Fruit fly (Drosophila melanogaster): Measurements from ENCODE around the gene trio.
A peak's percentile ranks its signal among the peaks of the same experiment; 100 is the strongest.

The trio gene

DNA sequence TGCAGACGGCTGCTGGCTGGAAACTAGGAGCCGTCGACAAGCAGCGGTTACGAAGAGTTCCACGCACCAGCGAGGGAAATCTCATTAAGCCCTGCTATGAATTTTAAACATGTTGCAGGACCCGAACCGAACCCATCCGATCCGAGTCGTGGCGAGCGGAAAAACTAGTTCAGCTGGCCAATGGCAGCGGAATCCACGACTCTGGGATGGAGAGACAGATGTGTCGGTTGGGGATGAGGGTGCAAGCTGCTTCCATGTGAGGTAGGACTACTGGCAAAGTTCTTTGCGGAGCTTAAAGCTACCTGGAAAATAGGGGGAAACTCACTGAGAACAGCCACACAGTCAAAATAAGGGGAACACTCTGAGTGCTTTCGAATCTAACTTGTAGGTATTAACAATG lies 10.9 kb downstream of the trio start:
- TF ChIP-seq Sox14 (GFP tag; optimal IDR thresholded peaks at IDR 0.05) (no peak), Ets96B (tag; optimal IDR thresholded peaks at IDR 0.05) (no peak), CG8319 (GFP tag; optimal IDR thresholded peaks at IDR 0.05) (no peak), Ets21C (GFP tag; optimal IDR thresholded peaks at IDR 0.05) (no peak), vri (GFP tag; optimal IDR thresholded peaks at IDR 0.05) (no peak), CG6276 (GFP tag; optimal IDR thresholded peaks at IDR 0.05) (no peak), OdsH (GFP tag; optimal IDR thresholded peaks at IDR 0.05) (no peak), Lpt (GFP tag; optimal IDR thresholded peaks at IDR 0.05) (no peak)

DNA sequence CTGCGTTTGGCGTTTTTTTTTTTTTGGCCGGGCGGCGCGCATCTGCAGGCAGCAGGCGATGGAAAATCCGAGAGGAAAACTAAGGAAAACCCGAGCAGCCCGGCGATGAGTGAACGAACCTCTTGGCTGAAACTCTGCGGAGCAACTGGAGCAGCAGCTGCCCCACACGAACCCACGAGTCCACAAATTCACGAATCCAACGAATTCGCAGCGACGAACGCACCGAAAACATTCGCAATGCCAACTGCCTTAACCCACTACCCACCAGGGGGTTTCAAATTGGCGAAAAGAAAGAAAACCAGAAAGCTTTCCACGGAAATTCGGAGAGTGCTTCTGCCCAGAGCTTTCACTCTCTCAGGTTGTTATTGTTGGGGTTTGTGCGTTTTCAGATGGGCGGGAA lies 11.9 kb downstream of the trio start:
- TF ChIP-seq Eip93F (GFP tag; optimal IDR thresholded peaks at IDR 0.05) (peak; percentile 59), eg (GFP tag; IDR thresholded peaks at IDR 0.05) (0 out of 3 replicates have a peak, but pooled peaks have one; percentile 41), Ets21C (GFP tag; optimal IDR thresholded peaks at IDR 0.05) (no peak)

DNA sequence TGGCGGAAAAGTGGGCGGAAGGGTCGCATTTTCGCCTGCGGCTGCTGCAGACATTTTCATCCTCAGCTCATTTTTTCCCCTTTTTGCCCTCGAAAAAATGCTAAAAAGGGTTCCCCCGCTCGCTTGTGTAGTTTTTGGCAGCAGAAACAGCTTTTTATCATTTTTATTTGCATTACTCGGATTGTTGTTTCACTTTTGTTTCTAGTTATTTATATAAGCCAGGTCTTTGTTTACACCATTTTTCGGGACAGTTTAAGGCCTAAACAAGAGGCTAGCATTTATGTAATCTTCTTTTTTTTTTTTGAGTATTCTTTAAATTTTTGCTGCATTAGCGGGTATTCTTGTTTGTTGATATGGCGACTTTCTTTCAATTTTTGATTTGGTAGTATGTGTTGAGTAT lies 12.5 kb downstream of the trio start:
- TF ChIP-seq fd59A (GFP tag; optimal IDR thresholded peaks at IDR 0.05), result no peak
- TF ChIP-seq fkh (GFP tag; optimal IDR thresholded peaks at IDR 0.05), result peak; percentile 10
- no peak for TF ChIP-seq CG10631 (GFP tag; optimal IDR thresholded peaks at IDR 0.05)
- no peak for TF ChIP-seq CG31627 (GFP tag; optimal IDR thresholded peaks at IDR 0.05)

DNA sequence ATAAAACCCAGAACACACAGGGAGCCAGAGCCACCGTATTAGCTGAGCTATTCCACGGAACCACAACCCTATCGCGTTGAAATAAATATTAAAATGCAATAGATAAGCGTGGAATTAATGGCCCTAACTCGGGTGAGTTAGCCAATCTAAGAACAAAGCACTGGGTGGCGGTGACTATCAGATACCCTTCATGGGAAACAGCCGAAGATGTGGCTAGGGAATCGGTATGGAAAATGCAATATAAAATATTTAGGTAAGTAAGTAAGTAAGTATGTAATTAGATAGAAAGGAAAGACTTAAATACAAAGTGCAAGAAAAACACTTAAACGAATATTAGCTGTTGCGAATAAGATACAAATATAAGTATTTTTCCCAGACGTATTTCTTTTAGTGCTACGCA lies 13.0 kb downstream of the trio start:
- TF ChIP-seq Sox102F (GFP tag; optimal IDR thresholded peaks at IDR 0.05) (no peak), salr (GFP tag; optimal IDR thresholded peaks at IDR 0.05) (no peak), CG6276 (GFP tag; optimal IDR thresholded peaks at IDR 0.05) (no peak), CG11762 (GFP tag; optimal IDR thresholded peaks at IDR 0.05; ENCODE audit: insufficient read depth) (no peak), Met (GFP tag; optimal IDR thresholded peaks at IDR 0.05) (no peak), Sox14 (GFP tag; optimal IDR thresholded peaks at IDR 0.05) (no peak), CG16779 (tag; optimal IDR thresholded peaks at IDR 0.05) (no peak), achi (GFP tag; optimal IDR thresholded peaks at IDR 0.05) (no peak), vri (GFP tag; optimal IDR thresholded peaks at IDR 0.05) (no peak), CG6808 (GFP tag; optimal IDR thresholded peaks at IDR 0.05) (no peak), topi (GFP tag; optimal IDR thresholded peaks at IDR 0.05) (no peak), Ets21C (GFP tag; optimal IDR thresholded peaks at IDR 0.05) (no peak), CG31627 (GFP tag; optimal IDR thresholded peaks at IDR 0.05) (no peak), CG8119 (GFP tag; IDR thresholded peaks at IDR 0.05) (no peak)

DNA sequence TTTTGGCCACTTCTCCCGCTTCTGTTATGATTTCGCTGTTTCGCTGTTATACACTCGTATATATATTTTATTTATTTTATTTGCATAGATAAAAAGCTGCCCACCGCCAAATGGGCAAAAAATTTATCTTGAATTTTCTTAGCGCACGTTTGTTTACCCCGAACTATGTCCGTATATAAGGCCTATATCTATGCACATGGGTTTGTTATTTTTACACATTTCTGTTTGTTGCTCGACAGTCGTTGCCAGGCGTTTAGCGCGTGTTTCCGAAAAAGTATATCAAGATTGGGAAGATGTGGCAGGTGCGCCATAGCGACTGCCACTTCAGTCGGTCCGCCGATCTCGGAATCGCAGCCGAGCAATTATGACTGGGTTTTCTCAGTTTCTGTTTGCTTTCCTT lies 14.8 kb downstream of the trio start:
- TF ChIP-seq Lpt (GFP tag; optimal IDR thresholded peaks at IDR 0.05) (no peak), Hr39 (GFP tag; optimal IDR thresholded peaks at IDR 0.05) (no peak), svp (GFP tag) (no peak), CG11294 (GFP tag; IDR thresholded peaks at IDR 0.05) (no peak), OdsH (GFP tag; optimal IDR thresholded peaks at IDR 0.05) (no peak), Eip93F (GFP tag; optimal IDR thresholded peaks at IDR 0.05) (no peak), achi (GFP tag; optimal IDR thresholded peaks at IDR 0.05) (no peak), CG10669 (GFP tag; optimal IDR thresholded peaks at IDR 0.05) (no peak)

DNA sequence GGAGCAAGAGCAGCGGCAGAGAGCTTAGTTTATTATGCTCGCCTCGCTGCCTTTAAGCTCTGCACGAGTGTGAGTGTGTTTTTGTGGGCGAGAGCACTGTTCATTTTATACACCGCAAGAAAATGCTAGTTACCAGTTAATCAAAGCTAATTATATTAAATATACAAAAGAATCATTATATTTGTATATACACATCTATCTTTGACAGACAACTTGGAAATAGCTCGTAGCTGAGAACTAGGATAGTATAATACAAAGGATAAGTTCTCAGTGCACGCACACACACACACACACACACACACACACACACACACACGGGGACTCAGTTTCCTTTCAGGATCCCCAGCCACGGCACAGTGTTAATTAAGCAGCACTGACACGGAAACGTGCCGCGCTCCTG lies 23.7 kb downstream of the trio start:
- TF ChIP-seq CG16779 (tag; optimal IDR thresholded peaks at IDR 0.05), result no peak
- TF ChIP-seq pdm3 (GFP tag; optimal IDR thresholded peaks at IDR 0.05), result no peak
- no peak for TF ChIP-seq CG11762 (GFP tag; optimal IDR thresholded peaks at IDR 0.05; ENCODE audit: insufficient read depth)
- TF ChIP-seq CG4318 (GFP tag; optimal IDR thresholded peaks at IDR 0.05), result no peak
- no peak for TF ChIP-seq CG7368 (GFP tag; optimal IDR thresholded peaks at IDR 0.05)
- no peak for TF ChIP-seq Met (GFP tag; optimal IDR thresholded peaks at IDR 0.05)
- no peak for TF ChIP-seq spab (GFP tag; optimal IDR thresholded peaks at IDR 0.05)
- no peak for TF ChIP-seq vri (GFP tag; optimal IDR thresholded peaks at IDR 0.05)
- no peak for TF ChIP-seq fd59A (GFP tag; optimal IDR thresholded peaks at IDR 0.05)
- TF ChIP-seq Sox14 (GFP tag; optimal IDR thresholded peaks at IDR 0.05), result no peak
- TF ChIP-seq Eip78C (GFP tag), result peak; percentile 9
- TF ChIP-seq CG6854 (GFP tag; optimal IDR thresholded peaks at IDR 0.05), result no peak
- no peak for TF ChIP-seq Hr38 (GFP tag; optimal IDR thresholded peaks at IDR 0.05)
- TF ChIP-seq Eip75B (GFP tag; optimal IDR thresholded peaks at IDR 0.05), result no peak
- TF ChIP-seq fkh (GFP tag; optimal IDR thresholded peaks at IDR 0.05), result no peak
- TF ChIP-seq lz (GFP tag; optimal IDR thresholded peaks at IDR 0.05), result no peak
- no peak for TF ChIP-seq Smox (GFP tag; optimal IDR thresholded peaks at IDR 0.05)
- TF ChIP-seq CG11902 (GFP tag; optimal IDR thresholded peaks at IDR 0.05), result no peak
- TF ChIP-seq Hr4 (GFP tag; optimal IDR thresholded peaks at IDR 0.05), result no peak
- no peak for TF ChIP-seq acj6 (GFP tag; optimal IDR thresholded peaks at IDR 0.05)
- TF ChIP-seq CG31627 (GFP tag; optimal IDR thresholded peaks at IDR 0.05), result no peak
- no peak for TF ChIP-seq ss (GFP tag; optimal IDR thresholded peaks at IDR 0.05)
- no peak for TF ChIP-seq CG10631 (GFP tag; optimal IDR thresholded peaks at IDR 0.05)
- no peak for TF ChIP-seq CG6276 (GFP tag; optimal IDR thresholded peaks at IDR 0.05)
- no peak for TF ChIP-seq topi (GFP tag; optimal IDR thresholded peaks at IDR 0.05)
- no peak for TF ChIP-seq Lpt (GFP tag; optimal IDR thresholded peaks at IDR 0.05)
- TF ChIP-seq CG8119 (GFP tag; IDR thresholded peaks at IDR 0.05), result no peak

Data from whole organism, prepupa.